Fruit fly (Drosophila melanogaster) whole organism, wandering third instar larva: Measurements from ENCODE around the gene CG4743.

Experiments
- Abd-B ChIP-seq: fragments of >200 bp; optimal IDR thresholded peaks from 2 replicates; lab custom pipeline; 2017; ENCODE audit warnings: missing biosample characterization, missing genetic modification characterization
- CG32264 ChIP-seq: fragments of 200-800 bp; sonication (Bioruptor generic); optimal IDR thresholded peaks from 2 replicates; lab custom pipeline; 2016; ENCODE audit warnings: missing biosample characterization, missing genetic modification characterization
- CG9705 ChIP-seq: fragments of 200-800 bp; sonication (Bioruptor generic); optimal IDR thresholded peaks from 2 replicates; lab custom pipeline; 2018; ENCODE audit warnings: missing biosample characterization, mild to moderate bottlenecking, missing genetic modification characterization
- CrebA ChIP-seq: fragments of 200-800 bp; sonication (Bioruptor generic); optimal IDR thresholded peaks from 2 replicates; lab custom pipeline; 2016; ENCODE audit warnings: missing biosample characterization, mild to moderate bottlenecking, missing genetic modification characterization, borderline replicate concordance
- Dfd ChIP-seq: fragments of >200 bp; optimal IDR thresholded peaks from 2 replicates; lab custom pipeline; 2017; ENCODE audit warnings: missing biosample characterization, missing genetic modification characterization
- Dif ChIP-seq: fragments of 200-275, 200-300 bp; sonication (Bioruptor generic); optimal IDR thresholded peaks from 2 replicates; lab custom pipeline; 2018; ENCODE audit warnings: missing biosample characterization, missing genetic modification characterization; ENCODE audit not compliant: partially characterized antibody
- GATAd ChIP-seq: sonication (Bioruptor generic); optimal IDR thresholded peaks from 2 replicates; lab custom pipeline; 2016; ENCODE audit warnings: missing biosample characterization, missing genetic modification characterization
- HLH106 ChIP-seq: fragments of 200-800 bp; optimal IDR thresholded peaks from 3 replicates; lab custom pipeline; 2019; ENCODE audit warnings: missing biosample characterization, mild to moderate bottlenecking, missing genetic modification characterization, moderate library complexity
- Hnf4 ChIP-seq: fragments of 200-800 bp; sonication (Bioruptor generic); optimal IDR thresholded peaks from 2 replicates; lab custom pipeline; 2016; ENCODE audit warnings: missing biosample characterization, mild to moderate bottlenecking, missing genetic modification characterization
- Hr78 ChIP-seq: fragments of >200 bp; optimal IDR thresholded peaks from 2 replicates; lab custom pipeline; 2017; ENCODE audit warnings: missing biosample characterization, missing genetic modification characterization
- Hr83 ChIP-seq: fragments of 200-300 bp; sonication (Bioruptor generic); optimal IDR thresholded peaks from 2 replicates; lab custom pipeline; 2016; ENCODE audit warnings: missing biosample characterization, mild to moderate bottlenecking, missing genetic modification characterization, moderate library complexity; ENCODE audit not compliant: poor library complexity, severe bottlenecking
- Jra ChIP-seq: sonication (Bioruptor generic); optimal IDR thresholded peaks from 2 replicates; lab custom pipeline; 2016; ENCODE audit warnings: missing biosample characterization, missing genetic modification characterization
- Mio ChIP-seq: sonication (Bioruptor generic); optimal IDR thresholded peaks from 2 replicates; lab custom pipeline; 2016; ENCODE audit warnings: missing biosample characterization, missing genetic modification characterization
- Myc ChIP-seq: fragments of >200 bp; optimal IDR thresholded peaks from 2 replicates; lab custom pipeline; 2017
- N ChIP-seq: fragments of >200 bp; optimal IDR thresholded peaks from 2 replicates; lab custom pipeline; 2018; ENCODE audit warnings: missing biosample characterization, missing external identifiers, missing genetic modification characterization
- OdsH ChIP-seq: fragments of 200-800 bp; sonication (Bioruptor generic); optimal IDR thresholded peaks from 2 replicates; lab custom pipeline; 2016; ENCODE audit warnings: missing biosample characterization, mild to moderate bottlenecking, missing genetic modification characterization
- Rel ChIP-seq, 2 experiments: fragments of 200-800 bp; sonication (Bioruptor generic) in 1 of 2; optimal IDR thresholded peaks; 2 replicates in 1 of 2; 3 replicates in 1 of 2; lab custom pipeline; 2016 to 2019; ENCODE audit warnings: mild to moderate bottlenecking in 2 of 2, missing biosample characterization in 2 of 2, missing genetic modification characterization in 2 of 2, moderate library complexity in 1 of 2
- Sp1 ChIP-seq: fragments of 200-800 bp; sonication (Bioruptor generic); optimal IDR thresholded peaks from 3 replicates; lab custom pipeline; 2019; ENCODE audit warnings: missing biosample characterization, mild to moderate bottlenecking, missing genetic modification characterization, moderate library complexity
- Vsx2 ChIP-seq: fragments of 200-300, 225-300 bp; sonication (Bioruptor generic); optimal IDR thresholded peaks from 2 replicates; lab custom pipeline; 2018; ENCODE audit warnings: missing biosample characterization, missing genetic modification characterization; ENCODE audit not compliant: partially characterized antibody
- br ChIP-seq: fragments of 200-800 bp; sonication (Bioruptor generic); optimal IDR thresholded peaks from 2 replicates; lab custom pipeline; 2016; ENCODE audit warnings: missing biosample characterization, missing genetic modification characterization
- brk ChIP-seq: fragments of 200-800 bp; sonication (Bioruptor generic); optimal IDR thresholded peaks from 2 replicates; lab custom pipeline; 2016; ENCODE audit warnings: missing biosample characterization, mild to moderate bottlenecking, missing genetic modification characterization
- dl ChIP-seq, 2 experiments: fragments of 175-275, 200-275 bp in 1 of 2; fragments of 200-275 bp in 1 of 2; sonication (Bioruptor generic); optimal IDR thresholded peaks; lab custom pipeline; 2018; ENCODE audit warnings: mild to moderate bottlenecking in 2 of 2, missing biosample characterization in 2 of 2, missing genetic modification characterization in 2 of 2, moderate library complexity in 2 of 2; ENCODE audit not compliant: partially characterized antibody in 2 of 2, insufficient read depth in 1 of 2
- dmrt93B ChIP-seq: fragments of 200-800 bp; sonication (Bioruptor generic); optimal IDR thresholded peaks from 2 replicates; lab custom pipeline; 2018; ENCODE audit warnings: missing biosample characterization, mild to moderate bottlenecking, missing genetic modification characterization
- dsf ChIP-seq: sonication (Bioruptor generic); optimal IDR thresholded peaks from 2 replicates; lab custom pipeline; 2016; ENCODE audit warnings: missing biosample characterization, missing genetic modification characterization, borderline replicate concordance
- ey ChIP-seq: fragments of 200-800 bp; sonication (Bioruptor generic); optimal IDR thresholded peaks from 2 replicates; lab custom pipeline; 2016; ENCODE audit warnings: missing biosample characterization, missing genetic modification characterization
- foxo ChIP-seq, 2 experiments: fragments of 200-800 bp; sonication (Bioruptor generic); optimal IDR thresholded peaks; 2 replicates in 1 of 2; 3 replicates in 1 of 2; lab custom pipeline; 2016 to 2017; ENCODE audit warnings: missing biosample characterization in 2 of 2, missing genetic modification characterization in 2 of 2
- fru ChIP-seq: fragments of 200-800 bp; sonication (Bioruptor generic); optimal IDR thresholded peaks from 3 replicates; lab custom pipeline; 2016; ENCODE audit warnings: missing biosample characterization, mild to moderate bottlenecking, missing genetic modification characterization
- h ChIP-seq: fragments of 200-800 bp; sonication (Bioruptor generic); optimal IDR thresholded peaks from 3 replicates; lab custom pipeline; 2016; ENCODE audit warnings: missing biosample characterization, mild to moderate bottlenecking, missing genetic modification characterization
- jim ChIP-seq: fragments of 175-275, 200-325 bp; sonication (Bioruptor generic); optimal IDR thresholded peaks from 2 replicates; lab custom pipeline; 2016; ENCODE audit warnings: missing biosample characterization, mild to moderate bottlenecking, missing genetic modification characterization
- lola ChIP-seq: fragments of >200 bp; optimal IDR thresholded peaks from 2 replicates; lab custom pipeline; 2017; ENCODE audit warnings: missing biosample characterization, missing genetic modification characterization
- pan ChIP-seq: fragments of >200 bp; optimal IDR thresholded peaks from 2 replicates; lab custom pipeline; 2017
- psq ChIP-seq: fragments of 200-800 bp; sonication (Bioruptor generic); optimal IDR thresholded peaks from 3 replicates; lab custom pipeline; 2017; ENCODE audit warnings: missing biosample characterization, mild to moderate bottlenecking, missing genetic modification characterization, moderate library complexity
- rgr ChIP-seq: fragments of 200-800 bp; sonication (Bioruptor generic); optimal IDR thresholded peaks from 3 replicates; lab custom pipeline; 2016; ENCODE audit warnings: missing biosample characterization, mild to moderate bottlenecking, missing genetic modification characterization
- sage ChIP-seq: fragments of 200-800 bp; sonication (Bioruptor generic); optimal IDR thresholded peaks from 2 replicates; lab custom pipeline; 2016; ENCODE audit warnings: missing biosample characterization, mild to moderate bottlenecking, missing genetic modification characterization
- sv ChIP-seq: fragments of 200-800 bp; sonication (Bioruptor generic); optimal IDR thresholded peaks from 3 replicates; lab custom pipeline; 2016; ENCODE audit warnings: missing biosample characterization, missing genetic modification characterization
- tai ChIP-seq: sonication (Bioruptor generic); optimal IDR thresholded peaks from 2 replicates; lab custom pipeline; 2016; ENCODE audit warnings: missing biosample characterization, missing genetic modification characterization
- usp ChIP-seq: fragments of >200 bp; optimal IDR thresholded peaks from 2 replicates; lab custom pipeline; 2017; ENCODE audit warnings: missing biosample characterization, missing genetic modification characterization
- woc ChIP-seq: sonication (Bioruptor generic); optimal IDR thresholded peaks from 2 replicates; lab custom pipeline; 2016; ENCODE audit warnings: missing biosample characterization, mild to moderate bottlenecking, missing genetic modification characterization

CG4743 gene

dm6 chr3R:25684859-25685258, 4.5 kb upstream of the CG4743 start, which contains the start of gene RpL27:
Gene RpL27 (minus strand): TSS chr3R:25685051.
- TF ChIP-seq sv (GFP tag; lab: Kevin White, UChicago) (peak; percentile 65), sage (GFP tag; lab: Kevin White, UChicago) (peak; percentile 85), rgr (GFP tag; lab: Kevin White, UChicago) (peak; percentile 88), woc (GFP tag; lab: Kevin White, UChicago) (peak; percentile 27), psq (GFP tag; lab: Kevin White, UChicago) (peak; percentile 48), Myc (lab: Kevin White, UChicago) (peak; percentile 48), Sp1 (GFP tag; lab: Kevin White, UChicago) (peak; percentile 85), OdsH (GFP tag; lab: Kevin White, UChicago) (peak; percentile 78), tai (GFP tag; lab: Kevin White, UChicago) (no peak), Rel (GFP tag; optimal IDR thresholded peaks at IDR 0.05; lab: Kevin White, UChicago) (no peak), Rel (tag; optimal IDR thresholded peaks at IDR 0.05; lab: Kevin White, UChicago) (peak; percentile 81), Abd-B (GFP tag; lab: Kevin White, UChicago) (no peak), CG9705 (GFP tag; lab: Kevin White, UChicago) (peak; percentile 81), dl (GFP tag; optimal IDR thresholded peaks at IDR 0.05; lab: Kevin White, UChicago; ENCODE audit: insufficient read depth in 1 of 2, partially characterized antibody in 2 of 2) (no peak), ey (GFP tag; lab: Kevin White, UChicago) (peak; percentile 26), CrebA (GFP tag; lab: Kevin White, UChicago) (no peak), pan (lab: Kevin White, UChicago) (no peak), Hr83 (GFP tag; lab: Kevin White, UChicago) (peak; percentile 93), br (GFP tag; lab: Kevin White, UChicago) (peak; percentile 79), CG32264 (GFP tag; lab: Kevin White, UChicago) (peak; percentile 37), h (GFP tag; lab: Kevin White, UChicago) (no peak), GATAd (GFP tag; lab: Kevin White, UChicago) (no peak), Mio (GFP tag; lab: Kevin White, UChicago) (no peak), fru (GFP tag; lab: Kevin White, UChicago) (peak; percentile 69), HLH106 (tag; lab: Kevin White, UChicago) (peak; percentile 73), usp (GFP tag; lab: Kevin White, UChicago) (no peak), Hr78 (no peak), dmrt93B (GFP tag; lab: Kevin White, UChicago) (peak; percentile 82), jim (GFP tag; lab: Kevin White, UChicago) (no peak), N (no peak), foxo (GFP tag; optimal IDR thresholded peaks at IDR 0.05; lab: Kevin White, UChicago) (peak in 1 of 2 experiments; percentile 76), brk (GFP tag; lab: Kevin White, UChicago) (peak; percentile 81), Dfd (GFP tag; lab: Kevin White, UChicago) (no peak), lola (GFP tag; lab: Kevin White, UChicago) (no peak), Dif (GFP tag; lab: Kevin White, UChicago) (no peak), Vsx2 (no peak), dsf (GFP tag; lab: Kevin White, UChicago) (no peak), Hnf4 (GFP tag; lab: Kevin White, UChicago) (peak; percentile 69), Jra (GFP tag; lab: Kevin White, UChicago) (peak; percentile 52)

DNA sequence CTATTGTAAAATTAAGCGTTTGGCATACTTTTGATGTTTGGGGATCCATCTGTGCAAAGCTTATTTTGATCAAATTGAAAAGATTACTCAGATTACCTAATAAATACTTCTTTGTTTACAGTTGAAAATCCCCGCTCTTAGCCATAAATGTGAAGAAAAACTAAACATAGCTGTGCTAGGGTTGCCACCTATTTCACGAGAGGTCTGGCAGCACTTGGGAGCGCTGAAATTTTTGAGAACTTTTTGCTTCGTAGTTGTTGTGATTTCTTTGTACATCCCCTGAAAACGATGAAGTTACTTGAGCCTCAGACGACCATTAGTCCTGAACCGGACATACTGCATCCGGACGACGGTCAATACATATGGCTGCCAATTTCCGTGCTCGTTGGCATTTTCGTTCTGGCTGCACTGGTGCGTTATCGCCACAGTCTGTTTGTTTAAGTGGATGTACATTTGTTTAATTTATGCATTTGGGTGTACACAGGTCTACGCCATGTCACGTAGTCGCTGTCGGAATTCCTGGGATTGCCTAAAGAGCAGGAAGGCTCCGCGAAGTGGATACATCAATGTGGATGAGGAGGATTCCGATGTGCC, 1.8 kb downstream of the CG4743 start, which contains the start of the genes CG4730 and CG5039:
CG4730 (minus strand) TSS at position 194 of the 594 bp plus-strand sequence.
CG5039 (plus strand) TSS at position 195 of the 594 bp plus-strand sequence.
- TF ChIP-seq Hnf4 (GFP tag; lab: Kevin White, UChicago) (no peak), OdsH (GFP tag; lab: Kevin White, UChicago) (peak; percentile 2), Rel (GFP tag; optimal IDR thresholded peaks at IDR 0.05; lab: Kevin White, UChicago) (no peak), Rel (tag; optimal IDR thresholded peaks at IDR 0.05; lab: Kevin White, UChicago) (peak; percentile 99)
